Fruit fly (Drosophila melanogaster): ENCODE measurements around the gene CG7692.

dm6 chr3L:17341216-17341615 is 10.4 kb upstream of the CG7692 start, which contains the start of gene CG13727:
- no peak for TF ChIP-seq CG8478 (optimal IDR thresholded peaks at IDR 0.05)
- TF ChIP-seq CTCF (optimal IDR thresholded peaks at IDR 0.05) = no peak
